Worm (Caenorhabditis elegans) whole organism, late embryonic: ENCODE measurements around the gene mon-2.

Source experiments
- C08G9.2 ChIP-seq: sonication (generic microtip); optimal IDR thresholded peaks from 2 replicates; lab custom pipeline; 2016; ENCODE audit warnings: mild to moderate bottlenecking, missing genetic modification characterization, moderate library complexity, missing compliant biosample characterization
- C38D4.7 ChIP-seq: fragments of 200-800 bp; sonication (Bioruptor generic); optimal IDR thresholded peaks from 2 replicates; lab custom pipeline; 2018; ENCODE audit warnings: mild to moderate bottlenecking, missing genetic modification characterization, moderate library complexity, missing compliant biosample characterization
- F13H6.1 ChIP-seq: sonication (generic microtip); optimal IDR thresholded peaks from 2 replicates; lab custom pipeline; 2016; ENCODE audit warnings: missing genetic modification characterization, missing compliant biosample characterization
- K02D7.2 ChIP-seq: sonication (generic microtip); optimal IDR thresholded peaks from 2 replicates; lab custom pipeline; 2017; ENCODE audit warnings: mild to moderate bottlenecking, missing genetic modification characterization, missing compliant biosample characterization
- ceh-18 ChIP-seq: sonication (generic microtip); optimal IDR thresholded peaks from 2 replicates; lab custom pipeline; 2016; ENCODE audit warnings: missing genetic modification characterization, missing compliant biosample characterization
- ceh-2 ChIP-seq: sonication (generic microtip); optimal IDR thresholded peaks from 2 replicates; lab custom pipeline; 2016; ENCODE audit warnings: missing genotype, missing genetic modification characterization, missing compliant biosample characterization
- ceh-22 ChIP-seq: sonication (generic microtip); optimal IDR thresholded peaks from 2 replicates; lab custom pipeline; 2017; ENCODE audit warnings: missing biosample characterization, missing genetic modification characterization
- ceh-31 ChIP-seq: sonication (generic microtip); optimal IDR thresholded peaks from 2 replicates; lab custom pipeline; 2016; ENCODE audit warnings: missing genetic modification characterization, missing compliant biosample characterization
- ceh-34 ChIP-seq: sonication (generic microtip); optimal IDR thresholded peaks from 2 replicates; lab custom pipeline; 2016; ENCODE audit warnings: mild to moderate bottlenecking, missing genetic modification characterization, missing compliant biosample characterization
- ceh-6 ChIP-seq: fragments of 200-800 bp; sonication (Bioruptor generic); optimal IDR thresholded peaks from 2 replicates; lab custom pipeline; 2018; ENCODE audit warnings: mild to moderate bottlenecking, missing genetic modification characterization, missing compliant biosample characterization
- ceh-9 ChIP-seq: sonication (generic microtip); optimal IDR thresholded peaks from 2 replicates; lab custom pipeline; 2016; ENCODE audit warnings: mild to moderate bottlenecking, missing genetic modification characterization, inconsistent platforms, missing compliant biosample characterization
- dmd-4 ChIP-seq: sonication (generic microtip); optimal IDR thresholded peaks from 2 replicates; lab custom pipeline; 2016; ENCODE audit warnings: borderline replicate concordance, missing genetic modification characterization, missing compliant biosample characterization
- dve-1 ChIP-seq: sonication (generic microtip); optimal IDR thresholded peaks from 2 replicates; lab custom pipeline; 2017; ENCODE audit warnings: antibody characterized with exemption, mild to moderate bottlenecking, missing genetic modification characterization, missing compliant biosample characterization
- elt-4 ChIP-seq: sonication (generic microtip); optimal IDR thresholded peaks from 2 replicates; lab custom pipeline; 2016; ENCODE audit warnings: missing genetic modification characterization, missing compliant biosample characterization
- fax-1 ChIP-seq: sonication (generic microtip); optimal IDR thresholded peaks from 2 replicates; lab custom pipeline; 2016; ENCODE audit warnings: missing genotype, missing genetic modification characterization, missing compliant biosample characterization
- hlh-30 ChIP-seq: sonication (generic microtip); optimal IDR thresholded peaks from 2 replicates; lab custom pipeline; 2017; ENCODE audit warnings: antibody characterized with exemption, missing genetic modification characterization, missing compliant biosample characterization; ENCODE audit not compliant: insufficient read depth
- hlh-8 ChIP-seq: sonication (generic microtip); optimal IDR thresholded peaks from 2 replicates; lab custom pipeline; 2016; ENCODE audit warnings: missing genotype, missing genetic modification characterization, missing compliant biosample characterization
- lim-6 ChIP-seq: sonication (generic microtip); optimal IDR thresholded peaks from 2 replicates; lab custom pipeline; 2016; ENCODE audit warnings: missing genetic modification characterization, missing compliant biosample characterization
- lin-11 ChIP-seq: fragments of 200-800 bp; sonication (Bioruptor generic); optimal IDR thresholded peaks from 2 replicates; lab custom pipeline; 2018; ENCODE audit warnings: mild to moderate bottlenecking, missing genetic modification characterization, missing compliant biosample characterization
- mec-3 ChIP-seq: sonication (generic microtip); optimal IDR thresholded peaks from 2 replicates; lab custom pipeline; 2016; ENCODE audit warnings: borderline replicate concordance, missing genetic modification characterization, missing compliant biosample characterization
- nfya-1 ChIP-seq: sonication (generic microtip); optimal IDR thresholded peaks from 2 replicates; lab custom pipeline; 2017; ENCODE audit warnings: missing genetic modification characterization, mild to moderate bottlenecking, missing compliant biosample characterization, antibody characterized with exemption, moderate library complexity
- nhr-11 ChIP-seq: fragments of 150-350 bp; optimal IDR thresholded peaks from 2 replicates; lab custom pipeline; 2014; ENCODE audit warnings: missing biosample characterization, missing genetic modification characterization
- nhr-232 ChIP-seq: sonication (generic microtip); optimal IDR thresholded peaks from 2 replicates; lab custom pipeline; 2016; ENCODE audit warnings: missing genetic modification characterization, missing compliant biosample characterization
- npax-4 ChIP-seq: sonication (generic microtip); optimal IDR thresholded peaks from 2 replicates; lab custom pipeline; 2016; ENCODE audit warnings: missing genetic modification characterization, missing compliant biosample characterization
- odd-2 ChIP-seq: sonication (generic microtip); optimal IDR thresholded peaks from 2 replicates; lab custom pipeline; 2017; ENCODE audit warnings: antibody characterized with exemption, mild to moderate bottlenecking, missing genetic modification characterization, missing compliant biosample characterization
- pag-3 ChIP-seq: sonication (generic microtip); optimal IDR thresholded peaks from 2 replicates; lab custom pipeline; 2016; ENCODE audit warnings: missing compliant biosample characterization, missing genetic modification characterization, borderline replicate concordance
- pax-1 ChIP-seq: fragments of 150-350 bp; optimal IDR thresholded peaks from 2 replicates; lab custom pipeline; 2014; ENCODE audit warnings: missing biosample characterization, missing genetic modification characterization
- pqm-1 ChIP-seq: sonication (generic microtip); optimal IDR thresholded peaks from 2 replicates; lab custom pipeline; 2016; ENCODE audit warnings: missing genetic modification characterization, missing compliant biosample characterization
- pros-1 ChIP-seq: fragments of 150-350 bp; optimal IDR thresholded peaks from 2 replicates; lab custom pipeline; 2014; ENCODE audit warnings: missing biosample characterization, missing genetic modification reagents, missing genetic modification characterization
- sdc-2 ChIP-seq: sonication (generic microtip); optimal IDR thresholded peaks from 2 replicates; lab custom pipeline; 2016; ENCODE audit warnings: missing genotype, missing genetic modification characterization, missing compliant biosample characterization
- sox-2 ChIP-seq: fragments of 200-800 bp; sonication (Bioruptor generic); IDR thresholded peaks from 2 replicates; pipeline ENCODE4 v1.3.6; 2022; ENCODE audit warnings: missing genetic modification reagents, missing genetic modification characterization, missing compliant biosample characterization
- tbx-2 ChIP-seq: sonication (generic microtip); optimal IDR thresholded peaks from 2 replicates; lab custom pipeline; 2016; ENCODE audit warnings: missing genetic modification characterization, missing compliant biosample characterization
- tbx-7 ChIP-seq: sonication (generic microtip); optimal IDR thresholded peaks from 2 replicates; lab custom pipeline; 2016; ENCODE audit warnings: missing genotype, missing genetic modification characterization, missing compliant biosample characterization
- ttx-3 ChIP-seq: sonication (generic microtip); optimal IDR thresholded peaks from 2 replicates; lab custom pipeline; 2016; ENCODE audit warnings: missing genetic modification reagents, missing genetic modification characterization, missing compliant biosample characterization
- unc-42 ChIP-seq: sonication (generic microtip); optimal IDR thresholded peaks from 2 replicates; lab custom pipeline; 2016; ENCODE audit warnings: missing genotype, missing genetic modification characterization, missing compliant biosample characterization
- zip-5 ChIP-seq: sonication (generic microtip); optimal IDR thresholded peaks from 2 replicates; lab custom pipeline; 2016; ENCODE audit warnings: missing genetic modification characterization, missing compliant biosample characterization

Gene mon-2

ce11 chrIV:12068590-12068989, 28.0 kb upstream of the mon-2 start, which contains the start of gene bath-37:
bath-37 (plus strand) TSS chrIV:12068890.
- no peak for TF ChIP-seq K02D7.2 (tag; lab: Kevin White, UChicago)
- no peak for TF ChIP-seq lim-6 (tag; lab: Kevin White, UChicago)
- TF ChIP-seq ceh-31 (tag; lab: Kevin White, UChicago): no peak
- TF ChIP-seq fax-1 (tag; lab: Kevin White, UChicago): no peak
- no peak for TF ChIP-seq nhr-11 (tag; lab: Kevin White, UChicago)
- no peak for TF ChIP-seq tbx-2
- no peak for TF ChIP-seq pqm-1
- TF ChIP-seq hlh-8 (tag; lab: Kevin White, UChicago): no peak
- TF ChIP-seq npax-4 (tag; lab: Kevin White, UChicago): no peak
- no peak for TF ChIP-seq sox-2 (GFP tag; lab: Robert Waterston, UW)
- TF ChIP-seq nhr-232 (tag; lab: Kevin White, UChicago): no peak
- TF ChIP-seq pag-3 (tag; lab: Kevin White, UChicago): no peak
- no peak for TF ChIP-seq F13H6.1
- TF ChIP-seq nfya-1 (tag; lab: Kevin White, UChicago): no peak
- no peak for TF ChIP-seq ceh-2

ce11 chrIV:12075497-12075896, 21.1 kb upstream of the mon-2 start, which contains the start of gene K08E4.7:
K08E4.7 (plus strand) TSS chrIV:12075797.
- TF ChIP-seq pag-3 (tag; lab: Kevin White, UChicago): no peak
- no peak for TF ChIP-seq ceh-6 (GFP tag; lab: Kevin White, UChicago)
- no peak for TF ChIP-seq pros-1 (tag; lab: Kevin White, UChicago)
- TF ChIP-seq dmd-4 (tag; lab: Kevin White, UChicago): no peak
- TF ChIP-seq ceh-2: no peak
- TF ChIP-seq C08G9.2 (tag; lab: Kevin White, UChicago): no peak
- TF ChIP-seq ceh-18 (tag; lab: Kevin White, UChicago): no peak
- no peak for TF ChIP-seq odd-2 (tag; lab: Kevin White, UChicago)
- TF ChIP-seq ttx-3 (tag; lab: Kevin White, UChicago): no peak
- no peak for TF ChIP-seq pax-1 (tag; lab: Kevin White, UChicago)
- TF ChIP-seq, all 69 proteins: peak for 0

- TF ChIP-seq sox-2 (GFP tag; lab: Robert Waterston, UW): no peak
Measured at ce11 chrIV:12078112-12078812, 18.3 kb upstream of the mon-2 start, which contains the start of gene tmed-1. tmed-1 (minus strand) TSS chrIV:12078162.

- no peak for TF ChIP-seq mec-3 (tag; lab: Kevin White, UChicago)
- TF ChIP-seq elt-4 (tag; lab: Kevin White, UChicago): no peak
- no peak for TF ChIP-seq tbx-7 (tag; lab: Kevin White, UChicago)
- TF ChIP-seq nfya-1 (tag; lab: Kevin White, UChicago): peak; percentile 38
- no peak for TF ChIP-seq lim-6 (tag; lab: Kevin White, UChicago)
- TF ChIP-seq unc-42 (tag; lab: Kevin White, UChicago): peak; percentile 27
- no peak for TF ChIP-seq ceh-6 (GFP tag; lab: Kevin White, UChicago)
- no peak for TF ChIP-seq zip-5 (tag; lab: Kevin White, UChicago)
- TF ChIP-seq ceh-9: no peak
- TF ChIP-seq ceh-34 (tag; lab: Kevin White, UChicago): no peak
- peak; percentile 26 for TF ChIP-seq ceh-31 (tag; lab: Kevin White, UChicago)
- TF ChIP-seq C38D4.7 (GFP tag; lab: Kevin White, UChicago): no peak
- TF ChIP-seq hlh-30: peak; percentile 75
- no peak for TF ChIP-seq sdc-2 (tag; lab: Kevin White, UChicago)
- no peak for TF ChIP-seq lin-11 (tag; lab: Kevin White, UChicago)
- no peak for TF ChIP-seq ceh-22 (tag; lab: Kevin White, UChicago)
- TF ChIP-seq pag-3 (tag; lab: Kevin White, UChicago): no peak
- no peak for TF ChIP-seq dve-1 (tag; lab: Kevin White, UChicago)
- TF ChIP-seq, all 69 proteins: peak for 4
Measured at ce11 chrIV:12078907-12079523, 17.6 kb upstream of the mon-2 start, which contains the start of gene lex-1. lex-1 (plus strand) TSS chrIV:12079473.
